Worm (Caenorhabditis elegans): ENCODE measurements around the gene F41H10.12.

Gene F41H10.12

ce11 chrIV:5368860-5369259, 16.3 kb upstream of the F41H10.12 start (continued):
- no peak for TF ChIP-seq daf-16 (GFP tag; optimal IDR thresholded peaks at IDR 0.05)
- TF ChIP-seq daf-16 (tag; optimal IDR thresholded peaks at IDR 0.05) = peak; percentile 28
- TF ChIP-seq T20F7.1 (GFP tag; optimal IDR thresholded peaks at IDR 0.05) = no peak
- peak; percentile 33 for TF ChIP-seq nhr-28 (tag; optimal IDR thresholded peaks at IDR 0.05)
- TF ChIP-seq dve-1 (tag; optimal IDR thresholded peaks at IDR 0.05; ENCODE audit: insufficient read depth) = peak; percentile 15
- no peak for TF ChIP-seq skn-1 (tag; optimal IDR thresholded peaks at IDR 0.05)
- TF ChIP-seq fkh-10 (GFP tag; optimal IDR thresholded peaks at IDR 0.05) = peak; percentile 43
- peak; percentile 69 for TF ChIP-seq hlh-30 (tag; optimal IDR thresholded peaks at IDR 0.05; ENCODE audit: insufficient read depth)
- TF ChIP-seq aha-1 (tag) = peak; percentile 26
- peak; percentile 43 for TF ChIP-seq mxl-3 (GFP tag; optimal IDR thresholded peaks at IDR 0.05)
- TF ChIP-seq hmg-1.1 (GFP tag; IDR thresholded peaks at IDR 0.05) = peak; percentile 59; the same call in 1 of the 2 replicates
- peak; percentile 21 for TF ChIP-seq ama-1 (optimal IDR thresholded peaks at IDR 0.05)
- no peak for TF ChIP-seq ZK337.2 (GFP tag; IDR thresholded peaks at IDR 0.05)
- TF ChIP-seq snpc-1.2 (GFP tag; IDR thresholded peaks at IDR 0.05) = peak; percentile 49; the same call in 1 of the 2 replicates

ce11 chrIV:5369414-5369813, 15.7 kb upstream of the F41H10.12 start, which contains the start of gene F41H10.3:
Gene F41H10.3 (plus strand): TSS chrIV:5369801.
- TF ChIP-seq lin-38 (GFP tag; IDR thresholded peaks at IDR 0.05) = peak; percentile 61
- no peak for TF ChIP-seq Y5F2A.4 (GFP tag; optimal IDR thresholded peaks at IDR 0.05)
- TF ChIP-seq aha-1 (tag) = peak; percentile 57

- peak; percentile 25 for TF ChIP-seq nhr-6 (tag; optimal IDR thresholded peaks at IDR 0.05)
- no peak for TF ChIP-seq Y75B8A.6 (GFP tag; IDR thresholded peaks at IDR 0.05)
- TF ChIP-seq snpc-1.2 (GFP tag; IDR thresholded peaks at IDR 0.05) = peak; percentile 49; the same call in 1 of the 2 replicates
- peak; percentile 20 for TF ChIP-seq mep-1 (tag; optimal IDR thresholded peaks at IDR 0.05)
- TF ChIP-seq nhr-237 (tag; optimal IDR thresholded peaks at IDR 0.05) = no peak
- no peak for TF ChIP-seq D1046.2 (GFP tag; IDR thresholded peaks at IDR 0.05)
- no peak for TF ChIP-seq fos-1 (tag; optimal IDR thresholded peaks at IDR 0.05)
- 0 out of 2 replicates have a peak, but pooled peaks have one; percentile 36 for TF ChIP-seq madf-9 (GFP tag; conservative IDR thresholded peaks at IDR 0.05)
- peak; percentile 58 for TF ChIP-seq lin-38 (GFP tag; IDR thresholded peaks at IDR 0.05)
- TF ChIP-seq zag-1 (tag; optimal IDR thresholded peaks at IDR 0.05) = no peak
- TF ChIP-seq unc-62 (GFP tag; optimal IDR thresholded peaks at IDR 0.05 in 1 of 2) = no peak
- no peak for TF ChIP-seq unc-62 (tag; optimal IDR thresholded peaks at IDR 0.05)
- no peak for TF ChIP-seq F49E8.2 (tag; optimal IDR thresholded peaks at IDR 0.05; ENCODE audit: borderline replicate concordance)
- TF ChIP-seq aha-1 (tag) = peak; percentile 43
- TF ChIP-seq madf-5 (GFP tag; IDR thresholded peaks at IDR 0.05) = no peak
- TF ChIP-seq nhr-10 (tag; optimal IDR thresholded peaks at IDR 0.05) = no peak
- TF ChIP-seq F26F4.8 (GFP tag; conservative IDR thresholded peaks at IDR 0.05) = no peak
- no peak for TF ChIP-seq mxl-2 (GFP tag; conservative IDR thresholded peaks at IDR 0.05)
- no peak for TF ChIP-seq nhr-111 (GFP tag; optimal IDR thresholded peaks at IDR 0.05)
- TF ChIP-seq ZK337.2 (GFP tag; IDR thresholded peaks at IDR 0.05) = no peak
- TF ChIP-seq F44E2.7 (GFP tag; IDR thresholded peaks at IDR 0.05) = 0 out of 2 replicates have a peak, but pooled peaks have one; percentile 15
- TF ChIP-seq unc-130 (GFP tag; optimal IDR thresholded peaks at IDR 0.05) = peak; percentile 2
- no peak for TF ChIP-seq daf-12 (tag; optimal IDR thresholded peaks at IDR 0.05)
- peak in 1 of 2 experiments; percentile 58 for TF ChIP-seq lsy-2 (tag; optimal IDR thresholded peaks at IDR 0.05)
- TF ChIP-seq snpc-4 (tag; optimal IDR thresholded peaks at IDR 0.05) = no peak
- no peak for TF ChIP-seq nhr-28 (tag; optimal IDR thresholded peaks at IDR 0.05)
- TF ChIP-seq gei-8 (GFP tag; optimal IDR thresholded peaks at IDR 0.05) = no peak
- no peak for TF ChIP-seq mdl-1 (tag; optimal IDR thresholded peaks at IDR 0.05)
- TF ChIP-seq mes-2 (tag; optimal IDR thresholded peaks at IDR 0.05; ENCODE audit: poor library complexity, severe bottlenecking) = peak; percentile 46
- peak; percentile 53; the same call in 1 of the 2 replicates for TF ChIP-seq pha-4 (GFP tag; IDR thresholded peaks at IDR 0.05)
- TF ChIP-seq pha-4 (tag; optimal IDR thresholded peaks at IDR 0.05) = no peak
- TF ChIP-seq dve-1 (tag; optimal IDR thresholded peaks at IDR 0.05; ENCODE audit: insufficient read depth) = peak; percentile 47
- peak; percentile 33 for TF ChIP-seq dpl-1 (GFP tag; optimal IDR thresholded peaks at IDR 0.05)
- no peak for TF ChIP-seq ZK546.5 (tag; optimal IDR thresholded peaks at IDR 0.05)
- no peak for TF ChIP-seq skn-1 (tag; optimal IDR thresholded peaks at IDR 0.05)
- TF ChIP-seq Y5F2A.4 (GFP tag; optimal IDR thresholded peaks at IDR 0.05) = no peak
- no peak for TF ChIP-seq attf-4 (tag; optimal IDR thresholded peaks at IDR 0.05)
Measured at ce11 chrIV:5370914-5371313, 14.2 kb upstream of the F41H10.12 start.

Data from whole organism, L4 larva.